Worm (Caenorhabditis elegans): Measurements from ENCODE around the gene F40F8.11.

ce11 chrII:11126312-11127000, 5.9 kb downstream of the F40F8.11 start, which contains the start of the genes rps-9 and lsm-1:
- TF ChIP-seq him-1 (tag; optimal IDR thresholded peaks at IDR 0.05) (no peak), dao-5 (tag; optimal IDR thresholded peaks at IDR 0.05) (no peak), W03F9.2 (tag; optimal IDR thresholded peaks at IDR 0.05) (peak; percentile 63)

Data from whole organism, L4/young adult.